Fruit fly (Drosophila melanogaster) whole organism, prepupa: ENCODE data around the gene CG7945.

Experiments
- CG11762 ChIP-seq: fragments of 200-800 bp; sonication (Bioruptor generic); optimal IDR thresholded peaks from 3 replicates; lab custom pipeline; 2016; ENCODE audit warnings: missing biosample characterization, missing genetic modification characterization; ENCODE audit not compliant: insufficient read depth
- CG11902 ChIP-seq: fragments of 200-800 bp; sonication (Bioruptor generic); optimal IDR thresholded peaks from 3 replicates; lab custom pipeline; 2016; ENCODE audit warnings: missing biosample characterization, missing genetic modification characterization
- CG16779 ChIP-seq: fragments of 200-800 bp; sonication (Bioruptor generic); optimal IDR thresholded peaks from 3 replicates; lab custom pipeline; 2017; ENCODE audit warnings: missing biosample characterization, mild to moderate bottlenecking, missing genetic modification characterization
- CG31627 ChIP-seq: fragments of 200-800 bp; sonication (Bioruptor generic); optimal IDR thresholded peaks from 3 replicates; lab custom pipeline; 2016; ENCODE audit warnings: missing biosample characterization, missing genetic modification characterization
- Gug ChIP-seq: fragments of 200-800 bp; sonication (Bioruptor generic); IDR thresholded peaks from 2 replicates; pipeline ENCODE4 v1.3.6; 2022; ENCODE audit warnings: missing biosample characterization, missing genetic modification characterization
- acj6 ChIP-seq: fragments of 200-800 bp; sonication (Bioruptor generic); optimal IDR thresholded peaks from 3 replicates; lab custom pipeline; 2016; ENCODE audit warnings: missing biosample characterization, missing genetic modification characterization
- eg ChIP-seq: fragments of 200-800 bp; sonication (Bioruptor generic); IDR thresholded peaks from 3 replicates; pipeline ENCODE4 v1.3.6; 2022; ENCODE audit warnings: missing biosample characterization, missing genetic modification characterization

DNA sequence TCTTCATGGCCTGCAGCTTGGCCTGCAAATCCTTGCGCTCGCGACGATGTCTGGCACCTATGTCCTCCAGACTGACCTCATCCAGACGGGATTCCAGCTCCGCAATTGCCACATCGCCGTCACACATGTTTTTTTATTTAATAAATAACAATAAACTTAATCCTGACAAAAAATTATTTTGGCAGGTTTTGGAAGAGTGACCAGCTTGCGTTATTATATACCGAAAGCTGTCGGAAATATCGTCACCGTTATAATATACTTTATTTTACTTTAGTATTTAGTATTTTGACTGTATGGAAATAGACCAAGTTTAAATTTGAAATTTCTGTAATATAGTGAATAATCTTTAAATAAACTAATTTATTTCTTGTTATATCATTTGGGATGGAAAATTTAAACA lies 19.2 kb downstream of the CG7945 start, which contains the start of gene CG7857:
- TF ChIP-seq CG11762 (GFP tag; lab: Kevin White, UChicago), result no peak
- no peak for TF ChIP-seq eg
- no peak for TF ChIP-seq Gug (GFP tag; lab: Robert Waterston, UW)
- TF ChIP-seq CG31627 (GFP tag; lab: Kevin White, UChicago), result no peak
- no peak for TF ChIP-seq CG16779
- no peak for TF ChIP-seq acj6 (GFP tag; lab: Kevin White, UChicago)
- no peak for TF ChIP-seq CG11902 (GFP tag; lab: Kevin White, UChicago)
